Worm (Caenorhabditis elegans) whole organism, L4 larva: Measurements from ENCODE around the gene aqp-12.

Source experiments
- R02D3.7 ChIP-seq: fragments of 150-350 bp; sonication (generic microtip); optimal IDR thresholded peaks from 3 replicates; lab custom pipeline; 2014; ENCODE audit warnings: missing biosample characterization, missing genetic modification characterization
- Y105C5A.15 ChIP-seq: fragments of 200-800 bp; sonication (Bioruptor generic); IDR thresholded peaks from 2 replicates; pipeline ENCODE4 v1.3.6; 2022; ENCODE audit warnings: missing genetic modification characterization, missing compliant biosample characterization
- arid-1 ChIP-seq: fragments of 200-800 bp; sonication (Bioruptor generic); conservative IDR thresholded peaks from 2 replicates; pipeline ENCODE4 v1.3.6; 2022; ENCODE audit warnings: missing genetic modification reagents, missing genetic modification characterization, missing compliant biosample characterization
- attf-4 ChIP-seq: sonication (generic microtip); optimal IDR thresholded peaks from 3 replicates; lab custom pipeline; 2017; ENCODE audit warnings: missing biosample characterization, missing genetic modification characterization
- ceh-82 ChIP-seq: sonication (generic microtip); optimal IDR thresholded peaks from 2 replicates; lab custom pipeline; 2017; ENCODE audit warnings: missing biosample characterization, missing genetic modification characterization
- daf-8 ChIP-seq: fragments of 200-800 bp; sonication (Bioruptor generic); IDR thresholded peaks from 2 replicates; pipeline ENCODE4 v1.3.6; 2022; ENCODE audit warnings: missing genetic modification characterization, missing compliant biosample characterization
- egl-27 ChIP-seq: sonication (generic microtip); optimal IDR thresholded peaks from 3 replicates; lab custom pipeline; 2017; ENCODE audit warnings: missing biosample characterization, missing genetic modification reagents, missing genetic modification characterization
- lin-39 ChIP-seq: fragments of 150-350 bp; optimal IDR thresholded peaks from 2 replicates; lab custom pipeline; 2014; ENCODE audit warnings: missing biosample characterization, missing genetic modification reagents, missing genetic modification characterization
- skn-1 ChIP-seq: fragments of 150-350 bp; optimal IDR thresholded peaks from 2 replicates; lab custom pipeline; 2014; ENCODE audit warnings: missing biosample characterization, missing genetic modification characterization
- snpc-4 ChIP-seq: fragments of 150-350 bp; optimal IDR thresholded peaks from 2 replicates; lab custom pipeline; 2014; ENCODE audit warnings: missing biosample characterization, missing genetic modification characterization
- zfp-2 ChIP-seq: sonication (generic microtip); optimal IDR thresholded peaks from 2 replicates; lab custom pipeline; 2016; ENCODE audit warnings: mild to moderate bottlenecking, missing genetic modification characterization, missing compliant biosample characterization
- ztf-11 ChIP-seq: fragments of 150-350 bp; optimal IDR thresholded peaks from 2 replicates; lab custom pipeline; 2014; ENCODE audit warnings: missing biosample characterization, missing genetic modification characterization

DNA sequence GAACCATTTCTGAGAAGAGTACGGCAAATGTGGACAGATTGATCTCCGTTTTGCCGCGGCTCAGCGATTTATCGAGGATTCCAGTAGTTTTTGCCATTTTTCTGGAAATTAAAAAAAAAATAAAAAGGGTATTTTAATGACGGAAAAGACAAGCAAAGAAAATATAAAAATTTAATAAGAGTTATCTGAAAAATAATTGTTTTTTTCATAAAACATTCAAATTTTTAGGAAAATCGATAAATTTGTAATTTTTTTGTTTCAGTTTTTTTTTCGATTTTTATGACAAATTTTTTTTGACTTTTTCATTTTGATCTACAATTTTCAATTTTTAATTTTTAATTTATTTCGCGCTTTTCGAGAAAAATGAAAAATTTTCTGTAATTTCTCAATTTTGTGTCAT, 740 bp upstream of the aqp-12 start, which contains the start of gene trpp-5:
- TF ChIP-seq Y105C5A.15 (GFP tag; lab: Robert Waterston, UW) (no peak), snpc-4 (no peak), ceh-82 (tag; lab: Kevin White, UChicago) (no peak), arid-1 (GFP tag; lab: Robert Waterston, UW) (no peak), egl-27 (tag; lab: Kevin White, UChicago) (no peak), R02D3.7 (tag; lab: Kevin White, UChicago) (no peak), lin-39 (tag; lab: Kevin White, UChicago) (no peak), skn-1 (tag; lab: Kevin White, UChicago) (no peak), daf-8 (no peak), ztf-11 (tag; lab: Kevin White, UChicago) (no peak), attf-4 (tag; lab: Kevin White, UChicago) (no peak), zfp-2 (tag; lab: Kevin White, UChicago) (no peak)
